Worm (Caenorhabditis elegans) whole organism, L1 larva: ENCODE data around the gene pdl-1.

Source experiments
- C04F5.9 ChIP-seq: sonication (generic microtip); optimal IDR thresholded peaks from 2 replicates; lab custom pipeline; 2016; ENCODE audit warnings: missing genetic modification characterization, missing compliant biosample characterization
- C34B4.2 ChIP-seq: sonication (generic microtip); optimal IDR thresholded peaks from 2 replicates; lab custom pipeline; 2017; ENCODE audit warnings: mild to moderate bottlenecking, missing genetic modification characterization, missing compliant biosample characterization
- F16B12.6 ChIP-seq: fragments of 150-350 bp; optimal IDR thresholded peaks from 2 replicates; lab custom pipeline; 2014; ENCODE audit warnings: missing biosample characterization, missing genetic modification characterization
- blmp-1 ChIP-seq: fragments of 150-350 bp; optimal IDR thresholded peaks from 2 replicates; lab custom pipeline; 2014; ENCODE audit warnings: missing biosample characterization, missing genetic modification characterization
- ceh-8 ChIP-seq: fragments of 200-800 bp; sonication (Bioruptor generic); optimal IDR thresholded peaks from 2 replicates; lab custom pipeline; 2018; ENCODE audit warnings: mild to moderate bottlenecking, missing genetic modification characterization, moderate library complexity, missing compliant biosample characterization
- ceh-82 ChIP-seq, 3 experiments: fragments of 150-350 bp in 1 of 3; sonication (generic microtip) in 2 of 3; optimal IDR thresholded peaks; 2 replicates each; lab custom pipeline; 2014 to 2017; ENCODE audit warnings: missing biosample characterization in 3 of 3, missing genetic modification characterization in 3 of 3
- ceh-88 ChIP-seq: fragments of 200-800 bp; sonication (Bioruptor generic); IDR thresholded peaks from 2 replicates; pipeline ENCODE4 v1.3.6; 2022; ENCODE audit warnings: missing genetic modification characterization, missing compliant biosample characterization
- dsc-1 ChIP-seq: sonication (generic microtip); optimal IDR thresholded peaks from 2 replicates; lab custom pipeline; 2016; ENCODE audit warnings: mild to moderate bottlenecking, missing genetic modification characterization, missing compliant biosample characterization
- efl-1 ChIP-seq, 4 experiments: fragments of 150-350 bp; optimal IDR thresholded peaks in 3 of 4; peaks in 1 of 4; 1 replicate in 1 of 4; 2 replicates in 3 of 4; lab custom pipeline; 2014; ENCODE audit warnings: missing biosample characterization in 2 of 4, missing genetic modification characterization in 2 of 4, missing genetic modification reagents in 2 of 4
- efl-3 ChIP-seq: fragments of 200-800 bp; sonication (Bioruptor generic); optimal IDR thresholded peaks from 2 replicates; lab custom pipeline; 2018; ENCODE audit warnings: mild to moderate bottlenecking, missing genetic modification characterization, missing compliant biosample characterization
- egl-27 ChIP-seq, 2 experiments: fragments of 150-350 bp in 1 of 2; sonication (generic microtip); optimal IDR thresholded peaks; 3 replicates each; lab custom pipeline; 2017 to 2018; ENCODE audit warnings: missing biosample characterization in 2 of 2, missing genetic modification characterization in 2 of 2, missing genetic modification reagents in 2 of 2
- elt-2 ChIP-seq: sonication (generic microtip); optimal IDR thresholded peaks from 2 replicates; lab custom pipeline; 2016; ENCODE audit warnings: missing genetic modification characterization, mild to moderate bottlenecking, inconsistent platforms, missing compliant biosample characterization, missing genetic modification reagents
- elt-3 ChIP-seq, 6 experiments: fragments of 150-350 bp in 1 of 6; sonication (generic microtip); optimal IDR thresholded peaks; 2 replicates each; lab custom pipeline; 2017 to 2018; ENCODE audit warnings: missing biosample characterization in 6 of 6, missing genetic modification characterization in 6 of 6, inconsistent platforms in 1 of 6
- fkh-4 ChIP-seq: sonication (generic microtip); optimal IDR thresholded peaks from 2 replicates; lab custom pipeline; 2016; ENCODE audit warnings: missing compliant biosample characterization, missing genetic modification characterization, borderline replicate concordance
- fkh-8 ChIP-seq: sonication (generic microtip); optimal IDR thresholded peaks from 2 replicates; lab custom pipeline; 2016; ENCODE audit warnings: mild to moderate bottlenecking, missing genetic modification characterization, missing compliant biosample characterization
- fos-1 ChIP-seq: fragments of 150-350 bp; optimal IDR thresholded peaks from 2 replicates; lab custom pipeline; 2014; ENCODE audit warnings: missing biosample characterization, missing genetic modification characterization
- grh-1 ChIP-seq: fragments of 200-800 bp; sonication (Bioruptor generic); IDR thresholded peaks from 2 replicates; pipeline ENCODE4 v1.3.6; 2022; ENCODE audit warnings: missing genetic modification reagents, missing genetic modification characterization, missing compliant biosample characterization
- hlh-17 ChIP-seq: fragments of 200-800 bp; sonication (Bioruptor generic); optimal IDR thresholded peaks from 2 replicates; lab custom pipeline; 2018; ENCODE audit warnings: missing genetic modification characterization, mild to moderate bottlenecking, missing compliant biosample characterization, moderate library complexity, borderline replicate concordance
- hpl-2 ChIP-seq: fragments of 150-350 bp; optimal IDR thresholded peaks from 2 replicates; lab custom pipeline; 2014; ENCODE audit warnings: missing biosample characterization, missing genetic modification reagents, missing genetic modification characterization
- irx-1 ChIP-seq: sonication (generic microtip); optimal IDR thresholded peaks from 2 replicates; lab custom pipeline; 2016; ENCODE audit warnings: missing genetic modification characterization, missing compliant biosample characterization
- isw-1 ChIP-seq: fragments of 200-800 bp; sonication (Bioruptor generic); IDR thresholded peaks from 2 replicates; pipeline ENCODE4 v1.3.6; 2022; ENCODE audit warnings: missing genetic modification characterization, missing compliant biosample characterization
- jun-1 ChIP-seq: fragments of 150-350 bp; optimal IDR thresholded peaks from 2 replicates; lab custom pipeline; 2014; ENCODE audit warnings: missing biosample characterization, missing genetic modification reagents, missing genetic modification characterization
- lin-35 ChIP-seq, 2 experiments: fragments of 150-350 bp; optimal IDR thresholded peaks; 2 replicates each; lab custom pipeline; 2014; ENCODE audit warnings: missing biosample characterization in 2 of 2, missing genetic modification characterization in 2 of 2, missing genetic modification reagents in 2 of 2
- lir-3 ChIP-seq: sonication (generic microtip); optimal IDR thresholded peaks from 2 replicates; lab custom pipeline; 2016; ENCODE audit warnings: mild to moderate bottlenecking, missing genetic modification characterization, moderate library complexity, missing compliant biosample characterization; ENCODE audit not compliant: poor library complexity
- lsy-2 ChIP-seq, 2 experiments: fragments of 150-350 bp; optimal IDR thresholded peaks; 2 replicates each; lab custom pipeline; 2014; ENCODE audit warnings: missing biosample characterization in 2 of 2, missing genetic modification characterization in 2 of 2
- nhr-11 ChIP-seq: fragments of 150-350 bp; optimal IDR thresholded peaks from 2 replicates; lab custom pipeline; 2014; ENCODE audit warnings: missing biosample characterization, missing genetic modification characterization
- nhr-20 ChIP-seq: sonication (generic microtip); optimal IDR thresholded peaks from 2 replicates; lab custom pipeline; 2016; ENCODE audit warnings: mild to moderate bottlenecking, missing genetic modification characterization, missing compliant biosample characterization
- nhr-47 ChIP-seq: sonication (generic microtip); optimal IDR thresholded peaks from 2 replicates; lab custom pipeline; 2016; ENCODE audit warnings: mild to moderate bottlenecking, missing genetic modification characterization, moderate library complexity, missing compliant biosample characterization
- nhr-85 ChIP-seq: sonication (generic microtip); peaks from one replicate; lab custom pipeline; 2016; ENCODE audit warnings: missing genetic modification characterization, inconsistent platforms, missing compliant biosample characterization
- pax-3 ChIP-seq: fragments of 200-800 bp; sonication (Bioruptor generic); optimal IDR thresholded peaks from 2 replicates; lab custom pipeline; 2018; ENCODE audit warnings: mild to moderate bottlenecking, missing genetic modification characterization, moderate library complexity, missing compliant biosample characterization
- skn-1 ChIP-seq: fragments of 150-350 bp; optimal IDR thresholded peaks from 2 replicates; lab custom pipeline; 2014; ENCODE audit warnings: missing biosample characterization, missing genetic modification characterization
- snu-23 ChIP-seq: sonication (generic microtip); optimal IDR thresholded peaks from 2 replicates; lab custom pipeline; 2016; ENCODE audit warnings: missing genetic modification characterization, missing compliant biosample characterization
- sox-4 ChIP-seq: sonication (generic microtip); optimal IDR thresholded peaks from 2 replicates; lab custom pipeline; 2016; ENCODE audit warnings: missing genetic modification characterization, missing compliant biosample characterization
- sptf-1 ChIP-seq: fragments of 150-350 bp; optimal IDR thresholded peaks from 2 replicates; lab custom pipeline; 2014; ENCODE audit warnings: missing biosample characterization, missing genetic modification characterization
- sup-37 ChIP-seq: fragments of 200-800 bp; sonication (Bioruptor generic); optimal IDR thresholded peaks from 2 replicates; lab custom pipeline; 2018; ENCODE audit warnings: mild to moderate bottlenecking, missing genetic modification characterization, missing compliant biosample characterization
- tbx-2 ChIP-seq: sonication (generic microtip); optimal IDR thresholded peaks from 2 replicates; lab custom pipeline; 2016; ENCODE audit warnings: missing genetic modification characterization, missing compliant biosample characterization
- tlp-1 ChIP-seq: fragments of 150-350 bp; optimal IDR thresholded peaks from 2 replicates; lab custom pipeline; 2014; ENCODE audit warnings: missing biosample characterization, missing genetic modification characterization
- unc-30 ChIP-seq: sonication (generic microtip); optimal IDR thresholded peaks from 2 replicates; lab custom pipeline; 2017; ENCODE audit warnings: missing biosample characterization, missing genetic modification characterization
- unc-86 ChIP-seq: sonication (generic microtip); optimal IDR thresholded peaks from 2 replicates; lab custom pipeline; 2016; ENCODE audit warnings: missing genetic modification characterization, missing compliant biosample characterization
- vab-15 ChIP-seq: sonication (generic microtip); optimal IDR thresholded peaks from 2 replicates; lab custom pipeline; 2017; ENCODE audit warnings: missing genotype, mild to moderate bottlenecking, missing genetic modification characterization, missing compliant biosample characterization
- xbp-1 ChIP-seq: sonication (generic microtip); optimal IDR thresholded peaks from 2 replicates; lab custom pipeline; 2016; ENCODE audit warnings: missing genetic modification characterization, missing compliant biosample characterization
- zag-1 ChIP-seq: fragments of 150-350 bp; optimal IDR thresholded peaks from 2 replicates; lab custom pipeline; 2014; ENCODE audit warnings: missing biosample characterization, missing genetic modification characterization
- ztf-4 ChIP-seq: fragments of 150-350 bp; optimal IDR thresholded peaks from 2 replicates; lab custom pipeline; 2014; ENCODE audit warnings: missing biosample characterization, missing genetic modification characterization

The pdl-1 gene

DNA sequence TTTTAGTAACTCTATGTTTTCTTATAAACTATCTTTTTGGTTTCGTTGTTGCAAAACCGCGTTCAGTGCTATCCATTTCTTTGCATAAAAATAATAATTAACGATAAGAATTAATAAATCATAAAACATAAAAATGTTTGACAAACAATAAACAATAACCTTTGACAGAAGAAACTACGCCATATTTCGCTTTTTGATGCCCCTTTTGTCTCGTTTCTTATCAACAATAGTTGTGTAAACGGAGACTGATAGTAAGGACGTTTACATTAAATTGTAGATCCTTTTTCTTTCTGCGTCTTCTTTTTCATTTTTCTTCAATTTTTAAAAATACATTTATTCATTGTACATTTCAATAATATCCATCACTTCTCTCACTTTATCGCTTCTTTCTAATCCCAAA is 44.5 kb upstream of the pdl-1 start (continued):
- TF ChIP-seq vab-15 (no peak), nhr-20 (tag; lab: Kevin White, UChicago) (peak; percentile 24), snu-23 (GFP tag; lab: Kevin White, UChicago) (no peak), tbx-2 (tag; lab: Kevin White, UChicago) (no peak), elt-3 (tag; optimal IDR thresholded peaks at IDR 0.05; lab: Kevin White, UChicago) (peak in 1 of 6 experiments; percentile 1), hlh-17 (GFP tag; lab: Kevin White, UChicago) (no peak), sptf-1 (tag; lab: Kevin White, UChicago) (no peak), elt-2 (tag; lab: Kevin White, UChicago) (peak; percentile 72), zag-1 (no peak), unc-30 (tag; lab: Kevin White, UChicago) (no peak), grh-1 (no peak), C34B4.2 (tag; lab: Kevin White, UChicago) (no peak), ztf-4 (no peak), jun-1 (tag; lab: Kevin White, UChicago) (no peak), lin-35 (GFP tag; optimal IDR thresholded peaks at IDR 0.05; lab: Kevin White, UChicago) (peak in 1 of 2 experiments; percentile 30)
- TF ChIP-seq, all 84 proteins: peak for 5

DNA sequence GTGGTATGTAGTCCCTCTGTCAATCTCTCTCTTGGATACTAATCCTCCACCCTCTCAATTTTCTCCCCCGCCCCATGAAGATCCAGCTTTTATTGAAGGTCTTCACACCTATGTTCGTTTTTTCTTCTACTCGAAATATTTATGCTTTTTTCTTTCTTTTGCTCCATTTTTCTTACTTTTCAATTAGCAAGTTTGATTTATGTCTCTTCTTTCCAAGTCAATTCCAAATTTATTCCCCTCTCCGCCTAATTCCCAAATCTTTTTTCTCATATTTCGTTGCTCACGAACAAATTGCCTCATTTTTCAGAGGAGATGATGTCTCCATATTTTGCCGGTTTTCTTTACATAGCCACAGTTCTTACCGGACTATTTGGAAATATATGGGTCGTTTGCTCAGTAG is 39.3 kb upstream of the pdl-1 start, which contains the start of gene npr-31:
Gene npr-31, plus strand, starts transcription at position 301 of the 400 bp plus-strand sequence.
- TF ChIP-seq snu-23 (GFP tag; lab: Kevin White, UChicago) (no peak), tbx-2 (tag; lab: Kevin White, UChicago) (no peak), pax-3 (no peak), egl-27 (tag; optimal IDR thresholded peaks at IDR 0.05; lab: Kevin White, UChicago) (no peak), efl-3 (GFP tag; lab: Kevin White, UChicago) (no peak), C04F5.9 (tag; lab: Kevin White, UChicago) (no peak), unc-86 (tag; lab: Kevin White, UChicago) (no peak), lir-3 (tag; lab: Kevin White, UChicago) (no peak), irx-1 (tag; lab: Kevin White, UChicago) (no peak), sup-37 (GFP tag; lab: Kevin White, UChicago) (no peak), ztf-4 (no peak), jun-1 (tag; lab: Kevin White, UChicago) (no peak), xbp-1 (tag; lab: Kevin White, UChicago) (no peak), efl-1 (optimal IDR thresholded peaks at IDR 0.05; lab: Kevin White, UChicago) (no peak), efl-1 (GFP tag; optimal IDR thresholded peaks at IDR 0.05 in 1 of 2; lab: Kevin White, UChicago) (no peak), lsy-2 (tag; optimal IDR thresholded peaks at IDR 0.05; lab: Kevin White, UChicago) (no peak), F16B12.6 (no peak), elt-2 (tag; lab: Kevin White, UChicago) (no peak), tlp-1 (tag; lab: Kevin White, UChicago) (no peak), isw-1 (no peak), skn-1 (tag; lab: Kevin White, UChicago) (no peak)
- TF ChIP-seq, all 84 proteins: peak for 0

DNA sequence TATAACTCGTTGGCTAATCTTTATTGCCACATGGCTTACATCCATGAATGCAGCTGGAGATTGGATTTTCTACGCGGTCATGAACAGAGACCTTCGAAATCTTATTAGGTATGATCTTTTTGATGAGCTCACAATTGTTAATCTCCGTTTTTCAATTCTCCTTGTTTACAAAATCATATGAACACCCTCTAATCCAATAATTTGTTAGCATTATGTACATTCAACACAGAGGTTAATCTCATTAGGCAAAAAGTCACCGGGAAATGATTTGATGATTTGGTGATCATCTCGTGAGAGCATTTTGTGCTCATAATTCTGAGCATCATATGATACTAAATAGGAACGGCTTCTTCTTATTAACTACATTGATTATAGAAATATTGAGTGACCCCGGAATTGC is 37.4 kb upstream of the pdl-1 start:
- TF ChIP-seq nhr-11 (tag; lab: Kevin White, UChicago) (no peak), sox-4 (peak; percentile 17), sup-37 (GFP tag; lab: Kevin White, UChicago) (no peak), ceh-8 (peak; percentile 8), blmp-1 (tag; lab: Kevin White, UChicago) (no peak), fkh-4 (no peak), fkh-8 (tag; lab: Kevin White, UChicago) (no peak), ceh-88 (GFP tag; lab: Robert Waterston, UW) (no peak), pax-3 (peak; percentile 73), nhr-85 (tag; lab: Kevin White, UChicago) (no peak), C34B4.2 (tag; lab: Kevin White, UChicago) (no peak), irx-1 (tag; lab: Kevin White, UChicago) (no peak), hpl-2 (GFP tag; lab: Kevin White, UChicago) (no peak), dsc-1 (tag; lab: Kevin White, UChicago) (peak; percentile 99), fos-1 (tag; lab: Kevin White, UChicago) (no peak), nhr-47 (tag; lab: Kevin White, UChicago) (peak; percentile 30), efl-1 (optimal IDR thresholded peaks at IDR 0.05; lab: Kevin White, UChicago) (no peak), efl-1 (GFP tag; optimal IDR thresholded peaks at IDR 0.05 in 1 of 2; lab: Kevin White, UChicago) (peak in 1 of 2 experiments; percentile 67), ceh-82 (tag; optimal IDR thresholded peaks at IDR 0.05; lab: Kevin White, UChicago) (no peak)
